Worm (Caenorhabditis elegans) whole organism, young adult: ENCODE data around the gene F13H8.5.

Experiments
- D2030.7 ChIP-seq: fragments of 200-800 bp; sonication (Bioruptor generic); IDR thresholded peaks from 2 replicates; pipeline ENCODE4 v1.3.6; 2022; ENCODE audit warnings: missing genetic modification reagents, missing genetic modification characterization, missing compliant biosample characterization
- F10E7.11 ChIP-seq: sonication (generic microtip); optimal IDR thresholded peaks from 2 replicates; lab custom pipeline; 2017; ENCODE audit warnings: mild to moderate bottlenecking, missing genetic modification characterization, moderate library complexity, missing compliant biosample characterization
- F22D6.2 ChIP-seq: sonication (generic microtip); optimal IDR thresholded peaks from 2 replicates; lab custom pipeline; 2016; ENCODE audit warnings: mild to moderate bottlenecking, missing genetic modification characterization, missing compliant biosample characterization
- F23B12.7 ChIP-seq: sonication (generic microtip); optimal IDR thresholded peaks from 2 replicates; lab custom pipeline; 2017; ENCODE audit warnings: missing genetic modification characterization, mild to moderate bottlenecking, missing compliant biosample characterization, antibody characterized with exemption, moderate library complexity; ENCODE audit not compliant: insufficient read depth
- F57A8.1 ChIP-seq: fragments of 200-800 bp; sonication (Bioruptor generic); optimal IDR thresholded peaks from 2 replicates; lab custom pipeline; 2018; ENCODE audit warnings: mild to moderate bottlenecking, missing genetic modification characterization, moderate library complexity, missing compliant biosample characterization
- K12H6.12 ChIP-seq: fragments of 200-800 bp; sonication (Bioruptor generic); optimal IDR thresholded peaks from 2 replicates; lab custom pipeline; 2018; ENCODE audit warnings: mild to moderate bottlenecking, missing genetic modification characterization, missing compliant biosample characterization
- T07F8.4 ChIP-seq: sonication (generic microtip); optimal IDR thresholded peaks from 2 replicates; lab custom pipeline; 2016; ENCODE audit warnings: mild to moderate bottlenecking, missing genetic modification characterization, moderate library complexity, missing compliant biosample characterization
- Y53F4B.3 ChIP-seq: fragments of 200-800 bp; sonication (Bioruptor generic); IDR thresholded peaks from 2 replicates; pipeline ENCODE4 v1.3.6; 2022; ENCODE audit warnings: missing genetic modification reagents, missing genetic modification characterization, missing compliant biosample characterization
- Y67H2A.10 ChIP-seq: fragments of 200-800 bp; sonication (Bioruptor generic); conservative IDR thresholded peaks from 2 replicates; pipeline ENCODE4 v1.3.6; 2022; ENCODE audit warnings: missing genetic modification reagents, missing genetic modification characterization, missing compliant biosample characterization
- Y95B8A.8 ChIP-seq: fragments of 200-800 bp; sonication (Bioruptor generic); IDR thresholded peaks from 2 replicates; pipeline ENCODE4 v1.3.6; 2022; ENCODE audit warnings: missing genetic modification reagents, missing genetic modification characterization, missing compliant biosample characterization
- ama-1 ChIP-seq, 3 experiments: fragments of 150-350 bp in 1 of 3; sonication (generic microtip) in 2 of 3; optimal IDR thresholded peaks; 2 replicates each; lab custom pipeline; 2014 to 2018; ENCODE audit warnings: missing biosample characterization in 2 of 3, missing genetic modification characterization in 2 of 3, missing genetic modification reagents in 2 of 3
- cebp-2 ChIP-seq: fragments of 200-800 bp; sonication (Bioruptor generic); IDR thresholded peaks from 2 replicates; pipeline ENCODE4 v1.3.6; 2022; ENCODE audit warnings: missing genetic modification characterization, missing compliant biosample characterization
- ceh-100 ChIP-seq: fragments of 200-800 bp; sonication (Bioruptor generic); IDR thresholded peaks from 2 replicates; pipeline ENCODE4 v1.3.6; 2022; ENCODE audit warnings: missing genetic modification reagents, missing genetic modification characterization, missing compliant biosample characterization
- ceh-27 ChIP-seq: fragments of 200-800 bp; sonication (Bioruptor generic); optimal IDR thresholded peaks from 2 replicates; lab custom pipeline; 2018; ENCODE audit warnings: mild to moderate bottlenecking, missing genetic modification characterization, moderate library complexity, missing compliant biosample characterization
- ceh-79 ChIP-seq: sonication (generic microtip); optimal IDR thresholded peaks from 2 replicates; lab custom pipeline; 2017; ENCODE audit warnings: mild to moderate bottlenecking, missing genetic modification characterization, missing compliant biosample characterization
- dox-1 ChIP-seq: fragments of 200-800 bp; sonication (Bioruptor generic); IDR thresholded peaks from 2 replicates; pipeline ENCODE4 v1.3.6; 2022; ENCODE audit warnings: missing genetic modification reagents, missing genetic modification characterization, missing compliant biosample characterization
- ets-4 ChIP-seq: fragments of 200-800 bp; sonication (Bioruptor generic); optimal IDR thresholded peaks from 2 replicates; lab custom pipeline; 2018; ENCODE audit warnings: mild to moderate bottlenecking, missing genetic modification characterization, missing compliant biosample characterization
- let-607 ChIP-seq, 2 experiments: fragments of 200-800 bp in 1 of 2; sonication (Bioruptor generic) in 1 of 2; sonication (generic microtip) in 1 of 2; optimal IDR thresholded peaks; 2 replicates each; lab custom pipeline; 2016 to 2018; ENCODE audit warnings: mild to moderate bottlenecking in 2 of 2, missing compliant biosample characterization in 2 of 2, missing genetic modification characterization in 2 of 2, moderate library complexity in 2 of 2, missing genotype in 1 of 2
- madf-8 ChIP-seq: fragments of 200-800 bp; sonication (Bioruptor generic); conservative IDR thresholded peaks from 2 replicates; pipeline ENCODE4 v1.3.6; 2022; ENCODE audit warnings: missing genetic modification reagents, missing genetic modification characterization, missing compliant biosample characterization
- mcd-1 ChIP-seq: fragments of 200-800 bp; sonication (Bioruptor generic); IDR thresholded peaks from 2 replicates; pipeline ENCODE4 v1.3.6; 2022; ENCODE audit warnings: missing genetic modification reagents, missing genetic modification characterization, missing compliant biosample characterization
- mes-4 ChIP-seq: sonication (generic microtip); optimal IDR thresholded peaks from 2 replicates; lab custom pipeline; 2016; ENCODE audit warnings: missing genotype, missing genetic modification characterization, missing compliant biosample characterization
- nfya-2 ChIP-seq: fragments of 200-800 bp; sonication (Bioruptor generic); IDR thresholded peaks from 2 replicates; pipeline ENCODE4 v1.3.6; 2022; ENCODE audit warnings: missing genetic modification reagents, missing genetic modification characterization, missing compliant biosample characterization
- nfyb-1 ChIP-seq: fragments of 200-800 bp; sonication (Bioruptor generic); IDR thresholded peaks from 2 replicates; pipeline ENCODE4 v1.3.6; 2022; ENCODE audit warnings: missing genetic modification reagents, missing genetic modification characterization, missing compliant biosample characterization
- nhr-120 ChIP-seq: fragments of 200-800 bp; sonication (Bioruptor generic); IDR thresholded peaks from 2 replicates; pipeline ENCODE4 v1.3.6; 2022; ENCODE audit warnings: missing genetic modification characterization, missing compliant biosample characterization
- nhr-80 ChIP-seq: sonication (generic microtip); optimal IDR thresholded peaks from 2 replicates; lab custom pipeline; 2016; ENCODE audit warnings: missing genetic modification characterization, missing compliant biosample characterization
- pbrm-1 ChIP-seq: fragments of 200-800 bp; sonication (Bioruptor generic); IDR thresholded peaks from 2 replicates; pipeline ENCODE4 v1.3.6; 2022; ENCODE audit warnings: missing genetic modification reagents, missing genetic modification characterization, missing compliant biosample characterization
- rcor-1 ChIP-seq: fragments of 200-800 bp; sonication (Bioruptor generic); IDR thresholded peaks from 2 replicates; pipeline ENCODE4 v1.3.6; 2022; ENCODE audit warnings: missing genetic modification reagents, missing genetic modification characterization, missing compliant biosample characterization
- rec-8 ChIP-seq, 2 experiments: sonication (generic microtip); optimal IDR thresholded peaks; 2 replicates each; lab custom pipeline; 2016; ENCODE audit warnings: mild to moderate bottlenecking in 2 of 2, missing genetic modification characterization in 2 of 2, missing genetic modification reagents in 2 of 2, missing genotype in 2 of 2, missing biosample characterization in 1 of 2, missing compliant biosample characterization in 1 of 2, moderate library complexity in 1 of 2
- repo-1 ChIP-seq: sonication (generic microtip); optimal IDR thresholded peaks from 2 replicates; lab custom pipeline; 2017; ENCODE audit warnings: mild to moderate bottlenecking, missing genetic modification characterization, missing compliant biosample characterization
- tlf-1 ChIP-seq: fragments of 200-800 bp; sonication (Bioruptor generic); optimal IDR thresholded peaks from 2 replicates; lab custom pipeline; 2018; ENCODE audit warnings: mild to moderate bottlenecking, missing genetic modification characterization, missing compliant biosample characterization
- zfh-2 ChIP-seq: fragments of 200-800 bp; sonication (Bioruptor generic); conservative IDR thresholded peaks from 2 replicates; pipeline ENCODE4 v1.3.6; 2022; ENCODE audit warnings: missing genetic modification reagents, missing genetic modification characterization, missing compliant biosample characterization
- ztf-22 ChIP-seq: fragments of 200-800 bp; sonication (Bioruptor generic); optimal IDR thresholded peaks from 2 replicates; lab custom pipeline; 2018; ENCODE audit warnings: mild to moderate bottlenecking, missing genetic modification characterization, moderate library complexity, missing compliant biosample characterization
- ztf-25 ChIP-seq: fragments of 200-800 bp; sonication (Bioruptor generic); IDR thresholded peaks from 2 replicates; pipeline ENCODE4 v1.3.6; 2022; ENCODE audit warnings: missing genetic modification reagents, missing genetic modification characterization, missing compliant biosample characterization
- ztf-26 ChIP-seq: sonication (generic microtip); optimal IDR thresholded peaks from 2 replicates; lab custom pipeline; 2017; ENCODE audit warnings: missing genetic modification characterization, missing compliant biosample characterization
- ztf-28 ChIP-seq: fragments of 200-800 bp; sonication (Bioruptor generic); IDR thresholded peaks from 2 replicates; pipeline ENCODE4 v1.3.6; 2022; ENCODE audit warnings: missing genetic modification reagents, missing genetic modification characterization, missing compliant biosample characterization

Gene F13H8.5

DNA sequence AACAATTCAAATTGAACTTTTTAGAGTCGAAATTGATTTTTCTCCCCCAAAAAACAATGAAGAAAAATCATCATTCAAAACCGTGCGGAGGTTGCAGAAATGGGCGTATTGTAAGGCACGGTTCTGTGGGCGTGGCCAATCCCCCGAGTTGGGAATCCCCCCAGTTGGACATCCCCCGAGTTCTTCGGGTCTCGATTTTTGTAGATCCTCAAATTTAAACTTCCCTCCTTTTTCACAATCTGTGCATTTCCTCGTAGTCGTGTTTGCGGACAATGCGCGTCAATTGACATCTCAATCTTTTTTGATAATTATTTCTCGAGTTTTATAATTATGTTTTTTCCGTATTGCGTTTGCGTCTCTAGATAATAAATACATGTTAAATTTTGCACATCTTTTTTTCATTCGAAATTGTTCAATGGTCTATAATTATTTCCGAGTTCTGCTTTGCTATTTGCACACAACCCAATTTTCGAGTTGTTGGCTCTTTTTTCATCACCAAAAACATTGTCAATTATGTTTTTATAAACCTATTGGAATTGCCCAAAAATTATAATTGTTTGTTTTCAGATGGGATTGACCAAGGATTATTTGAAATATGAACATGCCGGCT, 14.0 kb upstream of the F13H8.5 start, which contains the start of gene F13H8.2 (continued):
- TF ChIP-seq ztf-28 (GFP tag; lab: Robert Waterston, UW) (peak; percentile 95), nfyb-1 (GFP tag; lab: Robert Waterston, UW) (peak; percentile 93), dox-1 (GFP tag; lab: Robert Waterston, UW) (peak; percentile 96), rcor-1 (GFP tag; lab: Robert Waterston, UW) (peak; percentile 92), ztf-26 (tag; lab: Kevin White, UChicago) (peak; percentile 13)
- TF ChIP-seq, all 124 proteins: peak for 58

DNA sequence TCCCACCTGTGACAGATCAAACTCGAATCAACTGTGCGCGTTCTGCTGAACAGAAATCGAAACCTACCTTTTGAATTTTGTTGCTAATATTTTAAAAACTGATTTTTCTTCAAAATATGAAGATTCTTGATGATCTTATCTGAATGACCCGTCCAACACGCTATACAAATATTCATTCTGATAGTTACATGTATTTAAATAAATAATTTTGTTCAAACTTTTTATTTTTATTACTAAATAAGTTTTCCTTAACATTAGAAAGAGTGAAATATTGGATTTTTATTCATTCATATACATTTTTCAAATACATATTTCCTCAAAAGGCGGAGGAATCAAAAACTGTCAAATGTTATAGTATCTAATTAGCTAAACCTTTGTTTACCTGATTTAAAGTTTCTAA, 12.1 kb upstream of the F13H8.5 start, which contains the start of gene F13H8.8:
Gene F13H8.8 (minus strand): TSS at position 101 of the 400 bp plus-strand sequence.
- no peak for TF ChIP-seq Y67H2A.10 (GFP tag; lab: Robert Waterston, UW)
- TF ChIP-seq F22D6.2 (tag; lab: Kevin White, UChicago): no peak
- no peak for TF ChIP-seq let-607 (tag; optimal IDR thresholded peaks at IDR 0.05; lab: Kevin White, UChicago)
- no peak for TF ChIP-seq T07F8.4 (tag; lab: Kevin White, UChicago)
- TF ChIP-seq repo-1 (tag; lab: Kevin White, UChicago): no peak
- no peak for TF ChIP-seq zfh-2 (GFP tag; lab: Robert Waterston, UW)
- TF ChIP-seq mcd-1 (GFP tag; lab: Robert Waterston, UW): no peak
- TF ChIP-seq ztf-22 (GFP tag; lab: Kevin White, UChicago): no peak
- no peak for TF ChIP-seq dox-1 (GFP tag; lab: Robert Waterston, UW)
- no peak for TF ChIP-seq K12H6.12 (tag; lab: Kevin White, UChicago)
- TF ChIP-seq tlf-1 (GFP tag; lab: Kevin White, UChicago): no peak
- TF ChIP-seq D2030.7 (GFP tag; lab: Robert Waterston, UW): no peak

DNA sequence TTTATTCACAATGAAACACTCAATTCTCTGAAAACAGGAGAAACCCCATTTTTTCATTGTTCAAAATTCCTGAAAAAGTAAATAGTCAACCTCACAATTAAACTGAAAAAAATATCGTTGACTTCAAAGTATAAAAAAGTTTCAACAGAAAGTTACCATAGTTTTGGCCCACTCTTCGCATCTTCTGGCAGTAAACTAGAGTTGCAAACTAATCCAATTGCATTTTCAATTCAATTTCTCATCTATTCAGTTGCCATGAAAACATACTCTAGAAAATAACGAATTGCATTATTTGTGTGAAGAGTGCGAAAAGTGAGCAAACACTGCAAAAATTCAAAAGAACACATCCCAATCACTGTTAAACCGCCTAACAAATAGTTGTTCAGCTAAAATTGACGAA, 7.8 kb upstream of the F13H8.5 start, which contains the start of gene F13H8.3:
Gene F13H8.3 (plus strand): TSS at position 301 of the 400 bp plus-strand sequence.
- no peak for TF ChIP-seq pbrm-1 (GFP tag; lab: Robert Waterston, UW)
- TF ChIP-seq nfya-2 (GFP tag; lab: Robert Waterston, UW): no peak
- no peak for TF ChIP-seq F10E7.11 (tag; lab: Kevin White, UChicago)
- no peak for TF ChIP-seq nhr-80 (tag; lab: Kevin White, UChicago)
- TF ChIP-seq ztf-25: no peak
- no peak for TF ChIP-seq ceh-79
- no peak for TF ChIP-seq F23B12.7 (tag; lab: Kevin White, UChicago)
- TF ChIP-seq ceh-100 (GFP tag; lab: Robert Waterston, UW): no peak
- no peak for TF ChIP-seq cebp-2 (GFP tag; lab: Robert Waterston, UW)
- no peak for TF ChIP-seq madf-8 (GFP tag; lab: Robert Waterston, UW)
- TF ChIP-seq ets-4 (GFP tag; lab: Kevin White, UChicago): no peak
- TF ChIP-seq ama-1 (optimal IDR thresholded peaks at IDR 0.05; lab: Kevin White, UChicago): no peak
- TF ChIP-seq ama-1 (GFP tag; optimal IDR thresholded peaks at IDR 0.05; lab: Kevin White, UChicago): no peak
- no peak for TF ChIP-seq mes-4 (tag; lab: Kevin White, UChicago)
- TF ChIP-seq rec-8 (tag; optimal IDR thresholded peaks at IDR 0.05; lab: Kevin White, UChicago): no peak
- no peak for TF ChIP-seq Y95B8A.8 (GFP tag; lab: Robert Waterston, UW)
- no peak for TF ChIP-seq F57A8.1 (GFP tag; lab: Kevin White, UChicago)
- no peak for TF ChIP-seq ceh-27 (GFP tag; lab: Kevin White, UChicago)
- TF ChIP-seq mcd-1 (GFP tag; lab: Robert Waterston, UW): no peak
- no peak for TF ChIP-seq nhr-120 (GFP tag; lab: Robert Waterston, UW)
- no peak for TF ChIP-seq Y53F4B.3
